Worm (Caenorhabditis elegans) whole organism, L4 larva: ENCODE data around the gene nspc-18.

Experiments
- mxl-3 ChIP-seq: fragments of 200-800 bp; sonication (Bioruptor generic); optimal IDR thresholded peaks from 2 replicates; lab custom pipeline; 2018; ENCODE audit warnings: mild to moderate bottlenecking, missing genetic modification characterization, missing compliant biosample characterization
- skn-1 ChIP-seq: fragments of 150-350 bp; optimal IDR thresholded peaks from 2 replicates; lab custom pipeline; 2014; ENCODE audit warnings: missing biosample characterization, missing genetic modification characterization

- TF ChIP-seq skn-1 (tag; lab: Kevin White, UChicago), result no peak
- peak; percentile 70 for TF ChIP-seq mxl-3
These were observed 18.6 kb downstream of the nspc-18 start for ce11 chrX:14508823-14509259.
